Fruit fly (Drosophila melanogaster) whole organism, embryonic: Measurements from ENCODE around the gene Sap130.

Source experiments
- Abd-B ChIP-seq: fragments of 200-800 bp; sonication (Bioruptor generic); optimal IDR thresholded peaks from 2 replicates; lab custom pipeline; 2018; ENCODE audit warnings: missing biosample characterization, mild to moderate bottlenecking, missing genetic modification characterization, moderate library complexity
- Blimp-1 ChIP-seq: fragments of 200-800 bp; sonication (Bioruptor generic); optimal IDR thresholded peaks from 3 replicates; lab custom pipeline; 2018; ENCODE audit warnings: missing biosample characterization, missing genetic modification characterization, mild to moderate bottlenecking, moderate library complexity, missing genetic modification reagents
- CG10267 ChIP-seq: fragments of 200-800 bp; sonication (Bioruptor generic); optimal IDR thresholded peaks from 2 replicates; lab custom pipeline; 2018; ENCODE audit warnings: missing biosample characterization, mild to moderate bottlenecking, missing genetic modification characterization, moderate library complexity
- CG11695 ChIP-seq: fragments of 200-800 bp; sonication (Bioruptor generic); IDR thresholded peaks from 3 replicates; pipeline ENCODE4 v1.3.6; 2022; ENCODE audit warnings: missing biosample characterization, missing genetic modification characterization
- CG13775 ChIP-seq: fragments of 200-800 bp; sonication (Bioruptor generic); optimal IDR thresholded peaks from 3 replicates; lab custom pipeline; 2017; ENCODE audit warnings: missing biosample characterization, mild to moderate bottlenecking, missing genetic modification characterization
- CG14710 ChIP-seq: fragments of 200-800 bp; sonication (Bioruptor generic); optimal IDR thresholded peaks from 3 replicates; lab custom pipeline; 2019; ENCODE audit warnings: missing biosample characterization, mild to moderate bottlenecking, missing genetic modification characterization, moderate library complexity
- CG17359 ChIP-seq: fragments of 200-800 bp; sonication (Bioruptor generic); optimal IDR thresholded peaks from 3 replicates; lab custom pipeline; 2018; ENCODE audit warnings: missing biosample characterization, mild to moderate bottlenecking, missing genetic modification characterization, moderate library complexity
- CG17361 ChIP-seq: fragments of 200-800 bp; sonication (Bioruptor generic); IDR thresholded peaks from 3 replicates; pipeline ENCODE4 v1.3.6; 2022; ENCODE audit warnings: missing biosample characterization, missing genetic modification characterization
- CG18764 ChIP-seq: fragments of 200-800 bp; sonication (Bioruptor generic); optimal IDR thresholded peaks from 3 replicates; lab custom pipeline; 2016; ENCODE audit warnings: missing biosample characterization, missing genetic modification characterization
- CG2116 ChIP-seq: fragments of 200-800 bp; sonication (Bioruptor generic); optimal IDR thresholded peaks from 3 replicates; lab custom pipeline; 2018; ENCODE audit warnings: missing biosample characterization, mild to moderate bottlenecking, missing genetic modification characterization
- CG30403 ChIP-seq: fragments of 200-800 bp; sonication (Bioruptor generic); optimal IDR thresholded peaks from 3 replicates; lab custom pipeline; 2016; ENCODE audit warnings: missing biosample characterization, missing genetic modification characterization
- CG34224 ChIP-seq: fragments of 200-800 bp; sonication (Bioruptor generic); IDR thresholded peaks from 3 replicates; pipeline ENCODE4 v1.3.6; 2022; ENCODE audit warnings: missing biosample characterization, missing genetic modification characterization; ENCODE audit not compliant: partially characterized antibody
- CG3995 ChIP-seq: fragments of 200-800 bp; sonication (Bioruptor generic); optimal IDR thresholded peaks from 3 replicates; lab custom pipeline; 2016; ENCODE audit warnings: missing biosample characterization, missing genetic modification characterization
- Camta ChIP-seq: fragments of 200-800 bp; sonication (Bioruptor generic); optimal IDR thresholded peaks from 2 replicates; lab custom pipeline; 2016; ENCODE audit warnings: missing biosample characterization, missing genetic modification characterization
- D19A ChIP-seq: fragments of 200-800 bp; optimal IDR thresholded peaks from 3 replicates; lab custom pipeline; 2019; ENCODE audit warnings: missing biosample characterization, mild to moderate bottlenecking, missing genetic modification characterization, moderate library complexity
- Deaf1 ChIP-seq: fragments of 200-800 bp; optimal IDR thresholded peaks from 3 replicates; lab custom pipeline; 2019; ENCODE audit warnings: missing biosample characterization, mild to moderate bottlenecking, missing genetic modification characterization, moderate library complexity
- Ets97D ChIP-seq: fragments of 200-800 bp; sonication (Bioruptor generic); optimal IDR thresholded peaks from 3 replicates; lab custom pipeline; 2016; ENCODE audit warnings: missing biosample characterization, missing genetic modification characterization
- Hr51 ChIP-seq, 2 experiments: fragments of 200-800 bp; sonication (Bioruptor generic); optimal IDR thresholded peaks; 2 replicates in 1 of 2; 3 replicates in 1 of 2; lab custom pipeline; 2016 to 2018; ENCODE audit warnings: missing biosample characterization in 2 of 2, missing genetic modification characterization in 2 of 2, mild to moderate bottlenecking in 1 of 2, moderate library complexity in 1 of 2
- Hsf ChIP-seq: fragments of 200-800 bp; sonication (Bioruptor generic); optimal IDR thresholded peaks from 3 replicates; lab custom pipeline; 2016; ENCODE audit warnings: missing biosample characterization, missing genetic modification characterization
- Max ChIP-seq: fragments of 200-800 bp; sonication (Bioruptor generic); optimal IDR thresholded peaks from 2 replicates; lab custom pipeline; 2016; ENCODE audit warnings: missing biosample characterization, mild to moderate bottlenecking, missing genetic modification characterization
- Oli ChIP-seq: fragments of 200-800 bp; sonication (Bioruptor generic); optimal IDR thresholded peaks from 2 replicates; lab custom pipeline; 2018; ENCODE audit warnings: missing biosample characterization, mild to moderate bottlenecking, missing genetic modification characterization, moderate library complexity
- Rfx ChIP-seq: fragments of 200-800 bp; sonication (Bioruptor generic); IDR thresholded peaks from 2 replicates; pipeline ENCODE4 v1.3.6; 2022; ENCODE audit warnings: missing biosample characterization, missing genetic modification characterization
- Six4 ChIP-seq: fragments of 200-800 bp; sonication (Bioruptor generic); optimal IDR thresholded peaks from 2 replicates; lab custom pipeline; 2016; ENCODE audit warnings: missing biosample characterization, missing genetic modification characterization
- Spps ChIP-seq: fragments of 200-800 bp; sonication (Bioruptor generic); optimal IDR thresholded peaks from 2 replicates; lab custom pipeline; 2018; ENCODE audit warnings: missing biosample characterization, mild to moderate bottlenecking, missing genetic modification characterization
- Ssrp ChIP-seq: fragments of 200-800 bp; sonication (Bioruptor generic); optimal IDR thresholded peaks from 2 replicates; lab custom pipeline; 2018; ENCODE audit warnings: missing biosample characterization, mild to moderate bottlenecking, missing genetic modification characterization, moderate library complexity
- aop ChIP-seq: fragments of 200-800 bp; sonication (Bioruptor generic); IDR thresholded peaks from 2 replicates; pipeline ENCODE4 v1.3.6; 2022; ENCODE audit warnings: missing biosample characterization, missing genetic modification characterization
- eve ChIP-seq, 2 experiments: fragments of >200 bp; optimal IDR thresholded peaks; 2 replicates each; lab custom pipeline; 2017; ENCODE audit warnings: missing biosample characterization in 2 of 2, missing genetic modification characterization in 2 of 2
- gcm ChIP-seq: fragments of 200-800 bp; sonication (Bioruptor generic); optimal IDR thresholded peaks from 2 replicates; lab custom pipeline; 2019; ENCODE audit warnings: missing biosample characterization, mild to moderate bottlenecking, missing genetic modification characterization, moderate library complexity
- gem ChIP-seq: fragments of 200-800 bp; sonication (Bioruptor generic); optimal IDR thresholded peaks from 2 replicates; lab custom pipeline; 2019; ENCODE audit warnings: missing biosample characterization, mild to moderate bottlenecking, missing genetic modification characterization, moderate library complexity
- gt ChIP-seq: fragments of 200-800 bp; sonication (Bioruptor generic); IDR thresholded peaks from 2 replicates; pipeline ENCODE4 v1.3.6; 2022; ENCODE audit warnings: missing biosample characterization, missing genetic modification characterization
- jumu ChIP-seq: fragments of 200-800 bp; sonication (Bioruptor generic); optimal IDR thresholded peaks from 3 replicates; lab custom pipeline; 2016; ENCODE audit warnings: missing biosample characterization, missing genetic modification characterization
- kah ChIP-seq: fragments of 200-800 bp; sonication (Bioruptor generic); optimal IDR thresholded peaks from 2 replicates; lab custom pipeline; 2018; ENCODE audit warnings: missing biosample characterization, mild to moderate bottlenecking, missing genetic modification characterization
- kay ChIP-seq: fragments of 200-800 bp; sonication (Bioruptor generic); optimal IDR thresholded peaks from 2 replicates; lab custom pipeline; 2016; ENCODE audit warnings: missing biosample characterization, missing genetic modification characterization
- klu ChIP-seq: fragments of 200-800 bp; sonication (Bioruptor generic); IDR thresholded peaks from 2 replicates; pipeline ENCODE4 v1.3.6; 2022; ENCODE audit warnings: missing biosample characterization, missing genetic modification characterization
- lbe ChIP-seq: fragments of 200-800 bp; sonication (Bioruptor generic); optimal IDR thresholded peaks from 2 replicates; lab custom pipeline; 2016; ENCODE audit warnings: missing biosample characterization, mild to moderate bottlenecking, missing genetic modification characterization
- lilli ChIP-seq: fragments of 200-800 bp; sonication (Bioruptor generic); optimal IDR thresholded peaks from 3 replicates; lab custom pipeline; 2016; ENCODE audit warnings: missing biosample characterization, missing genetic modification characterization
- lov ChIP-seq, 2 experiments: fragments of 200-800 bp in 1 of 2; fragments of >200 bp in 1 of 2; sonication (Bioruptor generic) in 1 of 2; IDR thresholded peaks in 1 of 2; optimal IDR thresholded peaks in 1 of 2; 2 replicates in 1 of 2; 3 replicates in 1 of 2; pipeline versions ENCODE4 v1.3.6 to Lab custom; 2017 to 2022; ENCODE audit warnings: missing biosample characterization in 1 of 2, missing genetic modification characterization in 1 of 2
- mirr ChIP-seq: fragments of 200-800 bp; sonication (Bioruptor generic); optimal IDR thresholded peaks from 3 replicates; lab custom pipeline; 2018; ENCODE audit warnings: missing biosample characterization, mild to moderate bottlenecking, missing genetic modification characterization
- mld ChIP-seq: fragments of 200-800 bp; sonication (Bioruptor generic); IDR thresholded peaks from 3 replicates; pipeline ENCODE4 v1.3.6; 2022; ENCODE audit warnings: missing biosample characterization, missing genetic modification characterization; ENCODE audit not compliant: partially characterized antibody
- nmo ChIP-seq: fragments of 200-800 bp; sonication (Bioruptor generic); optimal IDR thresholded peaks from 2 replicates; lab custom pipeline; 2018; ENCODE audit warnings: missing biosample characterization, mild to moderate bottlenecking, missing genetic modification characterization, moderate library complexity
- oc ChIP-seq: fragments of 200-800 bp; sonication (Bioruptor generic); optimal IDR thresholded peaks from 2 replicates; lab custom pipeline; 2018; ENCODE audit warnings: missing biosample characterization, mild to moderate bottlenecking, missing genetic modification characterization, moderate library complexity
- p53 ChIP-seq: fragments of 200-800 bp; sonication (Bioruptor generic); optimal IDR thresholded peaks from 2 replicates; lab custom pipeline; 2016; ENCODE audit warnings: missing biosample characterization, missing genetic modification characterization
- prd ChIP-seq, 3 experiments: fragments of >200 bp in 2 of 3; fragments of 200-800 bp in 1 of 3; sonication (Bioruptor generic) in 1 of 3; optimal IDR thresholded peaks in 2 of 3; IDR thresholded peaks in 1 of 3; 2 replicates in 2 of 3; 3 replicates in 1 of 3; pipeline versions ENCODE4 v1.3.6 to Lab custom; 2017 to 2022; ENCODE audit warnings: missing biosample characterization in 1 of 3, missing genetic modification characterization in 1 of 3
- rib ChIP-seq: fragments of 200-800 bp; sonication (Bioruptor generic); IDR thresholded peaks from 2 replicates; pipeline ENCODE4 v1.3.6; 2022; ENCODE audit warnings: missing biosample characterization, missing genetic modification characterization
- row ChIP-seq: fragments of 200-800 bp; sonication (Bioruptor generic); IDR thresholded peaks from 3 replicates; pipeline ENCODE4 v1.3.6; 2022; ENCODE audit warnings: missing biosample characterization, missing genetic modification characterization
- schlank ChIP-seq: fragments of 200-800 bp; sonication (Bioruptor generic); optimal IDR thresholded peaks from 2 replicates; lab custom pipeline; 2018; ENCODE audit warnings: missing biosample characterization, mild to moderate bottlenecking, missing genetic modification characterization
- scrt ChIP-seq: fragments of 200-800 bp; sonication (Bioruptor generic); optimal IDR thresholded peaks from 2 replicates; lab custom pipeline; 2018; ENCODE audit warnings: missing biosample characterization, mild to moderate bottlenecking, missing genetic modification characterization, moderate library complexity
- sna ChIP-seq: fragments of 200-800 bp; sonication (Bioruptor generic); IDR thresholded peaks from 2 replicates; pipeline ENCODE4 v1.3.6; 2022; ENCODE audit warnings: missing biosample characterization, missing genetic modification characterization; ENCODE audit not compliant: partially characterized antibody

Gene Sap130

DNA sequence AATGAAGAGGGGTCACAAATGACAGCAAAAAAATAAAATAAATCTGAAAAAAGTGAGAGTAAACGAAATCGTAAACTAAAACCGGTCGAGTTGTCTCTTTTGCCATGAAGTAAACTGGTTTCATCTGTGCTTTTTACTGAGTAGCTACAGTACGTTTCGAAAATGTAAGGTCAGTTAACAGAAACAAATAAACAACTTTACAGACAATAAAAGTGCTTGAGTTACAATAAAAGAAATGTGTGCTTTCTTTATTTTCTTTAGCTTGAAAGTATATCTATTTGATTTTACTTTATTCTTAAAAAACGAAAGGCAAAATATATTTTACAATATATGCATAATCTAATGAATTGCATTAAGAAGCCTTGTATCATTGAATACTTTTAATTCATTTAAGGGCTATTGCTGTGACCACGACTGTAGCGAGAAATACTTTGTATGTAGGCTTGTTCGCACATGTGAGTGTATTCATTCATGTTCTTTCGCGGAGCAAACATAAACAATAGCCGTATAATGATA lies 12.7 kb upstream of the Sap130 start:
- TF ChIP-seq CG10267 (tag; lab: Kevin White, UChicago) (peak; percentile 65), Abd-B (GFP tag; lab: Kevin White, UChicago) (peak; percentile 29), CG17361 (GFP tag; lab: Robert Waterston, UW) (peak; percentile 76), Hr51 (GFP tag; optimal IDR thresholded peaks at IDR 0.05; lab: Kevin White, UChicago) (peak in 1 of 2 experiments; percentile 79), eve (GFP tag; optimal IDR thresholded peaks at IDR 0.05; lab: Kevin White, UChicago) (peak in 1 of 2 experiments; percentile 30), CG3995 (peak; percentile 20), Ets97D (GFP tag; lab: Kevin White, UChicago) (no peak), D19A (tag; lab: Kevin White, UChicago) (peak; percentile 62), gem (tag; lab: Kevin White, UChicago) (peak; percentile 86), gt (GFP tag; lab: Robert Waterston, UW) (no peak), CG2116 (GFP tag; lab: Kevin White, UChicago) (no peak), row (GFP tag; lab: Robert Waterston, UW) (peak; percentile 74), p53 (GFP tag; lab: Kevin White, UChicago) (no peak), CG14710 (tag; lab: Kevin White, UChicago) (peak; percentile 47), mld (GFP tag; lab: Robert Waterston, UW) (no peak), Hsf (GFP tag; lab: Kevin White, UChicago) (peak; percentile 21), kah (GFP tag; lab: Kevin White, UChicago) (peak; percentile 23), Rfx (peak; percentile 71), prd (optimal IDR thresholded peaks at IDR 0.05; lab: Kevin White, UChicago) (no peak), prd (GFP tag; IDR thresholded peaks at IDR 0.05; lab: Robert Waterston, UW) (0 out of 3 replicates have a peak, but pooled peaks have one; percentile 61), Deaf1 (no peak), jumu (GFP tag; lab: Kevin White, UChicago) (no peak), lilli (peak; percentile 60), Blimp-1 (GFP tag; lab: Kevin White, UChicago) (peak; percentile 96), Six4 (GFP tag; lab: Kevin White, UChicago) (no peak), Ssrp (tag; lab: Kevin White, UChicago) (peak; percentile 40), CG34224 (GFP tag; lab: Robert Waterston, UW) (no peak), scrt (GFP tag; lab: Kevin White, UChicago) (peak; percentile 56), klu (no peak), mirr (GFP tag; lab: Kevin White, UChicago) (peak; percentile 27), rib (no peak), Camta (GFP tag; lab: Kevin White, UChicago) (peak; percentile 48), Max (GFP tag; lab: Kevin White, UChicago) (peak; percentile 18), gcm (GFP tag; lab: Kevin White, UChicago) (peak; percentile 75), sna (no peak), CG18764 (GFP tag; lab: Kevin White, UChicago) (no peak), CG13775 (GFP tag; lab: Kevin White, UChicago) (peak; percentile 39), kay (GFP tag; lab: Kevin White, UChicago) (peak; percentile 8), oc (tag; lab: Kevin White, UChicago) (peak; percentile 52), nmo (GFP tag; lab: Kevin White, UChicago) (peak; percentile 7), CG30403 (GFP tag; lab: Kevin White, UChicago) (peak; percentile 73), Oli (tag; lab: Kevin White, UChicago) (peak; percentile 59), schlank (tag; lab: Kevin White, UChicago) (no peak), CG11695 (peak; percentile 92), CG17359 (tag; lab: Kevin White, UChicago) (peak; percentile 69), lbe (GFP tag; lab: Kevin White, UChicago) (peak; percentile 64), aop (GFP tag; lab: Robert Waterston, UW) (no peak), lov (optimal IDR thresholded peaks at IDR 0.05; lab: Kevin White, UChicago) (no peak), lov (GFP tag; IDR thresholded peaks at IDR 0.05; lab: Robert Waterston, UW) (no peak), Spps (tag; lab: Kevin White, UChicago) (peak; percentile 3)
